Worm (Caenorhabditis elegans) whole organism, midembryonic: Measurements from ENCODE around the gene srx-17.

ENCODE experiments used
- T22C8.4 ChIP-seq: fragments of 200-800 bp; sonication (Bioruptor generic); IDR thresholded peaks from 2 replicates; pipeline ENCODE4 v1.3.6; 2022; ENCODE audit warnings: missing genetic modification characterization, missing compliant biosample characterization
- med-1 ChIP-seq: sonication (generic microtip); optimal IDR thresholded peaks from 2 replicates; lab custom pipeline; 2017; ENCODE audit warnings: missing genetic modification characterization, mild to moderate bottlenecking, missing compliant biosample characterization, antibody characterized with exemption, missing genetic modification reagents; ENCODE audit not compliant: insufficient read depth
- ztf-23 ChIP-seq: fragments of 200-800 bp; sonication (Bioruptor generic); IDR thresholded peaks from 2 replicates; pipeline ENCODE4 v1.3.6; 2022; ENCODE audit warnings: missing genetic modification reagents, missing genetic modification characterization, missing compliant biosample characterization

DNA sequence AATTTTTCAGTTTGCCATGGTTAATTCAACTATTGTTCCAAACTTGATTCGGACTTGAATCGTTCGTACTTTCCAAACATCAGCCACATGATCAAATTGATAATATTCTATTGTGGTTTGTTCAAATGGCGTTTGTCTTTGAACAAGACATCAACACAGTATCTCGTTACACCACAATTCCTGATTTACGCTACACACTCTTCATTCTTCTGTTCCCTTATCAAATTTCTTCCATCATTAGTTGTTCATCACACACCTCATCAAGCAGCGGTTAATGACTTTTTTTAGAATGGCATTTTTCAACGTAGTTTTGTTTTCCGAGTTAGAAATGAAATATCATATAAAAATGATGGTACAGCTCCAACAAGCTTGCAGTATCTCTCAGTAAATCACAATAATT is 37.2 kb downstream of the srx-17 start:
- TF ChIP-seq med-1 (GFP tag; lab: Kevin White, UChicago) (no peak), ztf-23 (GFP tag; lab: Robert Waterston, UW) (no peak), T22C8.4 (no peak)
